Fruit fly (Drosophila melanogaster) whole organism, embryonic: ENCODE data around the gene Patsas.

Source experiments
- Abd-B ChIP-seq: fragments of 200-800 bp; sonication (Bioruptor generic); optimal IDR thresholded peaks from 2 replicates; lab custom pipeline; 2018; ENCODE audit warnings: missing biosample characterization, mild to moderate bottlenecking, missing genetic modification characterization, moderate library complexity
- B-H2 ChIP-seq: fragments of 200-800 bp; sonication (Bioruptor generic); optimal IDR thresholded peaks from 2 replicates; lab custom pipeline; 2018; ENCODE audit warnings: missing biosample characterization, mild to moderate bottlenecking, missing genetic modification characterization
- CG13287 ChIP-seq: fragments of 200-800 bp; sonication (Bioruptor generic); IDR thresholded peaks from 2 replicates; pipeline ENCODE4 v1.3.6; 2022; ENCODE audit warnings: missing biosample characterization, missing genetic modification characterization; ENCODE audit not compliant: partially characterized antibody
- CG13424 ChIP-seq: fragments of 200-800 bp; sonication (Bioruptor generic); optimal IDR thresholded peaks from 2 replicates; lab custom pipeline; 2019; ENCODE audit warnings: missing biosample characterization, mild to moderate bottlenecking, missing genetic modification characterization, moderate library complexity
- CG14014 ChIP-seq: fragments of 200-800 bp; sonication (Bioruptor generic); IDR thresholded peaks from 2 replicates; pipeline ENCODE4 v1.3.6; 2022; ENCODE audit warnings: missing biosample characterization, missing genetic modification characterization
- CG14965 ChIP-seq: fragments of 200-800 bp; sonication (Bioruptor generic); optimal IDR thresholded peaks from 2 replicates; lab custom pipeline; 2016; ENCODE audit warnings: missing biosample characterization, missing genetic modification characterization, borderline replicate concordance
- CG15073 ChIP-seq: fragments of 200-800 bp; sonication (Bioruptor generic); optimal IDR thresholded peaks from 2 replicates; lab custom pipeline; 2016; ENCODE audit warnings: missing biosample characterization, missing genetic modification characterization
- CG1603 ChIP-seq: fragments of 200-800 bp; sonication (Bioruptor generic); optimal IDR thresholded peaks from 2 replicates; lab custom pipeline; 2019; ENCODE audit warnings: missing biosample characterization, mild to moderate bottlenecking, missing genetic modification characterization, moderate library complexity
- CG17385 ChIP-seq: fragments of 200-800 bp; sonication (Bioruptor generic); optimal IDR thresholded peaks from 3 replicates; lab custom pipeline; 2018; ENCODE audit warnings: missing biosample characterization, mild to moderate bottlenecking, missing genetic modification characterization
- CG32532 ChIP-seq: fragments of 200-800 bp; sonication (Bioruptor generic); IDR thresholded peaks from 2 replicates; pipeline ENCODE4 v1.3.6; 2022; ENCODE audit warnings: missing biosample characterization, missing genetic modification characterization
- CG4360 ChIP-seq: fragments of 200-800 bp; sonication (Bioruptor generic); IDR thresholded peaks from 2 replicates; pipeline ENCODE4 v1.3.6; 2022; ENCODE audit warnings: missing biosample characterization, missing genetic modification characterization
- CG4617 ChIP-seq: fragments of 200-800 bp; sonication (Bioruptor generic); optimal IDR thresholded peaks from 3 replicates; lab custom pipeline; 2016; ENCODE audit warnings: missing biosample characterization, missing genetic modification characterization, borderline replicate concordance
- CG6272 ChIP-seq: fragments of 200-800 bp; sonication (Bioruptor generic); IDR thresholded peaks from 2 replicates; pipeline ENCODE4 v1.3.6; 2022; ENCODE audit warnings: missing biosample characterization, missing genetic modification characterization
- CG7271 ChIP-seq: fragments of 200-800 bp; sonication (Bioruptor generic); optimal IDR thresholded peaks from 2 replicates; lab custom pipeline; 2018; ENCODE audit warnings: missing biosample characterization, mild to moderate bottlenecking, missing genetic modification characterization, moderate library complexity
- CG7928 ChIP-seq: fragments of 200-800 bp; sonication (Bioruptor generic); optimal IDR thresholded peaks from 2 replicates; lab custom pipeline; 2017; ENCODE audit warnings: missing biosample characterization, mild to moderate bottlenecking, missing genetic modification characterization
- CG8089 ChIP-seq: fragments of 200-800 bp; sonication (Bioruptor generic); optimal IDR thresholded peaks from 3 replicates; lab custom pipeline; 2016; ENCODE audit warnings: missing biosample characterization, missing genetic modification characterization
- Chrac-16 ChIP-seq: fragments of 200-800 bp; sonication (Bioruptor generic); optimal IDR thresholded peaks from 3 replicates; lab custom pipeline; 2016; ENCODE audit warnings: missing biosample characterization, missing genetic modification characterization
- Drgx ChIP-seq: fragments of 200-800 bp; sonication (Bioruptor generic); IDR thresholded peaks from 2 replicates; pipeline ENCODE4 v1.3.6; 2022; ENCODE audit warnings: missing biosample characterization, missing genetic modification characterization
- Fer3 ChIP-seq: fragments of 200-800 bp; sonication (Bioruptor generic); optimal IDR thresholded peaks from 2 replicates; lab custom pipeline; 2018; ENCODE audit warnings: missing biosample characterization, mild to moderate bottlenecking, missing genetic modification characterization, moderate library complexity
- H2.0 ChIP-seq: fragments of 200-800 bp; sonication (Bioruptor generic); IDR thresholded peaks from 2 replicates; pipeline ENCODE4 v1.3.6; 2022; ENCODE audit warnings: missing biosample characterization, missing genetic modification characterization
- HLH54F ChIP-seq: fragments of 200-800 bp; sonication (Bioruptor generic); optimal IDR thresholded peaks from 3 replicates; lab custom pipeline; 2016; ENCODE audit warnings: missing biosample characterization, missing genetic modification characterization
- HLHmδ ChIP-seq: fragments of 200-800 bp; sonication (Bioruptor generic); optimal IDR thresholded peaks from 2 replicates; lab custom pipeline; 2018; ENCODE audit warnings: missing biosample characterization, mild to moderate bottlenecking, missing genetic modification characterization, moderate library complexity
- Hand ChIP-seq: fragments of 200-800 bp; sonication (Bioruptor generic); optimal IDR thresholded peaks from 2 replicates; lab custom pipeline; 2017; ENCODE audit warnings: mild to moderate bottlenecking, missing biosample characterization, missing genetic modification reagents, missing genetic modification characterization
- Max ChIP-seq: fragments of 200-800 bp; sonication (Bioruptor generic); optimal IDR thresholded peaks from 2 replicates; lab custom pipeline; 2016; ENCODE audit warnings: missing biosample characterization, mild to moderate bottlenecking, missing genetic modification characterization
- Med ChIP-seq: fragments of 200-800 bp; sonication (Bioruptor generic); peaks from one replicate; lab custom pipeline; 2016; ENCODE audit warnings: missing biosample characterization, missing genetic modification characterization, mild to moderate bottlenecking, inconsistent platforms, moderate library complexity
- Mrtf ChIP-seq: fragments of 200-800 bp; sonication (Bioruptor generic); IDR thresholded peaks from 3 replicates; pipeline ENCODE4 v1.3.6; 2022; ENCODE audit warnings: missing biosample characterization, missing genetic modification characterization
- NC2β ChIP-seq: fragments of 200-800 bp; sonication (Bioruptor generic); optimal IDR thresholded peaks from 2 replicates; lab custom pipeline; 2016; ENCODE audit warnings: missing biosample characterization, missing genetic modification characterization
- Rx ChIP-seq: fragments of 200-800 bp; sonication (Bioruptor generic); IDR thresholded peaks from 2 replicates; pipeline ENCODE4 v1.3.6; 2022; ENCODE audit warnings: missing biosample characterization, missing genetic modification characterization
- Scr ChIP-seq: fragments of 200-800 bp; sonication (Bioruptor generic); IDR thresholded peaks from 2 replicates; pipeline ENCODE4 v1.3.6; 2022; ENCODE audit warnings: missing biosample characterization, missing genetic modification characterization; ENCODE audit not compliant: partially characterized antibody
- Ssrp ChIP-seq: fragments of 200-800 bp; sonication (Bioruptor generic); optimal IDR thresholded peaks from 2 replicates; lab custom pipeline; 2018; ENCODE audit warnings: missing biosample characterization, mild to moderate bottlenecking, missing genetic modification characterization, moderate library complexity
- Stat92E ChIP-seq, 3 experiments: fragments of >200 bp in 2 of 3; fragments of 200-800 bp in 1 of 3; sonication (Bioruptor generic) in 1 of 3; optimal IDR thresholded peaks; 2 replicates each; lab custom pipeline; 2017 to 2019; ENCODE audit warnings: missing biosample characterization in 3 of 3, missing genetic modification characterization in 3 of 3, mild to moderate bottlenecking in 1 of 3, moderate library complexity in 1 of 3
- bowl ChIP-seq: fragments of 200-800 bp; sonication (Bioruptor generic); IDR thresholded peaks from 2 replicates; pipeline ENCODE4 v1.3.6; 2022; ENCODE audit warnings: missing biosample characterization, missing genetic modification characterization
- cad ChIP-seq: fragments of >200 bp; optimal IDR thresholded peaks from 2 replicates; lab custom pipeline; 2017; ENCODE audit warnings: missing biosample characterization, missing genetic modification characterization
- ems ChIP-seq: fragments of 200-800 bp; sonication (Bioruptor generic); optimal IDR thresholded peaks from 3 replicates; lab custom pipeline; 2016; ENCODE audit warnings: missing biosample characterization, missing genetic modification characterization
- eve ChIP-seq, 2 experiments: fragments of >200 bp; optimal IDR thresholded peaks; 2 replicates each; lab custom pipeline; 2017; ENCODE audit warnings: missing biosample characterization in 2 of 2, missing genetic modification characterization in 2 of 2
- gce ChIP-seq: fragments of 200-800 bp; sonication (Bioruptor generic); IDR thresholded peaks from 3 replicates; pipeline ENCODE4 v1.3.6; 2022; ENCODE audit warnings: missing biosample characterization, missing genetic modification characterization
- grn ChIP-seq: fragments of 200-800 bp; sonication (Bioruptor generic); optimal IDR thresholded peaks from 3 replicates; lab custom pipeline; 2017; ENCODE audit warnings: missing biosample characterization, missing genetic modification characterization
- her ChIP-seq: fragments of 200-800 bp; sonication (Bioruptor generic); optimal IDR thresholded peaks from 2 replicates; lab custom pipeline; 2016; ENCODE audit warnings: missing biosample characterization, missing genetic modification characterization
- jumu ChIP-seq: fragments of 200-800 bp; sonication (Bioruptor generic); optimal IDR thresholded peaks from 3 replicates; lab custom pipeline; 2016; ENCODE audit warnings: missing biosample characterization, missing genetic modification characterization
- lab ChIP-seq: fragments of 200-800 bp; sonication (Bioruptor generic); optimal IDR thresholded peaks from 3 replicates; lab custom pipeline; 2017; ENCODE audit warnings: missing biosample characterization, missing genetic modification characterization, mild to moderate bottlenecking, moderate library complexity, missing genetic modification reagents
- onecut ChIP-seq: fragments of 200-800 bp; sonication (Bioruptor generic); IDR thresholded peaks from 2 replicates; pipeline ENCODE4 v1.3.6; 2022; ENCODE audit warnings: missing biosample characterization, missing genetic modification characterization
- p53 ChIP-seq: fragments of 200-800 bp; sonication (Bioruptor generic); optimal IDR thresholded peaks from 2 replicates; lab custom pipeline; 2016; ENCODE audit warnings: missing biosample characterization, missing genetic modification characterization
- pho ChIP-seq: fragments of 200-800 bp; sonication (Bioruptor generic); optimal IDR thresholded peaks from 2 replicates; lab custom pipeline; 2016; ENCODE audit warnings: missing biosample characterization, missing genetic modification characterization
- pum ChIP-seq: fragments of 200-800 bp; sonication (Bioruptor generic); optimal IDR thresholded peaks from 2 replicates; lab custom pipeline; 2016; ENCODE audit warnings: missing biosample characterization, missing genetic modification characterization
- slbo ChIP-seq: fragments of 200-800 bp; sonication (Bioruptor generic); IDR thresholded peaks from 2 replicates; pipeline ENCODE4 v1.3.6; 2022; ENCODE audit warnings: missing biosample characterization, missing genetic modification characterization
- ssp ChIP-seq: fragments of 200-800 bp; sonication (Bioruptor generic); IDR thresholded peaks from 2 replicates; pipeline ENCODE4 v1.3.6; 2022; ENCODE audit warnings: missing biosample characterization, missing genetic modification characterization
- tna ChIP-seq: fragments of 200-800 bp; sonication (Bioruptor generic); IDR thresholded peaks from 2 replicates; pipeline ENCODE4 v1.3.6; 2022; ENCODE audit warnings: missing biosample characterization, missing genetic modification characterization; ENCODE audit not compliant: partially characterized antibody
- wor ChIP-seq: fragments of 200-800 bp; sonication (Bioruptor generic); IDR thresholded peaks from 2 replicates; pipeline ENCODE4 v1.3.6; 2022; ENCODE audit warnings: missing biosample characterization, missing genetic modification characterization
- zen2 ChIP-seq: fragments of 200-800 bp; sonication (Bioruptor generic); IDR thresholded peaks from 3 replicates; pipeline ENCODE4 v1.3.6; 2022; ENCODE audit warnings: missing biosample characterization, missing genetic modification characterization; ENCODE audit not compliant: partially characterized antibody

Gene Patsas

DNA sequence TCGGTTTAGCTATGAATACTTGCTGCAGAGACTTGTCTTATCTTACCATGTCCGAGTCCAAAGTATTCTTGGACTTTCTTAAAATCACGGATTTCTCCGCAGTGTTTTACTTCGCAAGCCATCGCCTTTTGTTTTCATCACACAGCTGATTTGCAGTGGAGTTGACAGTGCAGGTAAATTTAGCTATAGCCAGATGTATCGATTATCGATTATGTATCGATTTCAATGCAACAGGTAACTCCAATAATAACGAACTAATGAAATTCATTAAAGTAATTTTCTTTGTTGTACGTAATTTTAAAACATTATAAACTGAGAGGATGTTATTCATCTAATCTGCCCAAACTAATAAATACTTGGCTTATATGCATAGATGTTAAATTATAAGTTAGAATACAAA, 40.0 kb downstream of the Patsas start, which contains the start of gene Rab3-GAP (continued):
- TF ChIP-seq onecut (GFP tag; lab: Robert Waterston, UW) = peak; percentile 29; the same call in 1 of the 2 replicates
- TF ChIP-seq CG13424 (tag; lab: Kevin White, UChicago) = peak; percentile 30
- peak; percentile 48 for TF ChIP-seq Scr (GFP tag; lab: Robert Waterston, UW)
- peak; percentile 34 for TF ChIP-seq Fer3 (tag; lab: Kevin White, UChicago)
- no peak for TF ChIP-seq CG4360
- peak; percentile 6 for TF ChIP-seq CG4617 (GFP tag; lab: Kevin White, UChicago)
- TF ChIP-seq, all 482 proteins: peak for 116

DNA sequence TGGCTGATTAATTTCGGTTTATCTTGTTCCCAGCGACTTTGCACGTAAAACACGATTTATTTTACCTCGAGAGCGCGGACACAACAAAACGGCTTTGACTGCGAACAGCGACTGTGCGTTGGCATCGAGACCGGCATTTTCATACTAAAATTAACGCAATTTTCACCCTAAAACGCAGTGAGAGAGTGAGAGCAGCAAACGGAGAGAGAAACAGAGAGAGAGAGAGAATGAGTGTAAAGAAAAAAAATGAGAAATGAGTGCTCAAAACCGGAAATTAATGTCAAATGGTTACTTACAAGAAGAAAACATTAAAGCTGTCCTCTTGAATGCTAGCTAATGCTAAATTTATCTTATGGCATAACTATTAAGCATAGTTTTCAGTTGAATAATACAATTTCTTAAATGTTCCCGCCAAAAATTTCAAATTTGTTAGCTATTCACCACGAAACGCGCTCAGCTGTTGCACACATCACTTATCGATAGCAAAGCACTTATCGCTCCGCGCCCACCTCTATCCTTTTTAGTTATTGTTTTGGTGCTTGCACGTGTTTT, 47.2 kb downstream of the Patsas start, which contains the start of the genes JhI-21, RpL7-like and CG34164:
Gene JhI-21, minus strand, starts transcription at position 206 of the 552 bp plus-strand sequence.
Gene RpL7-like, plus strand, starts transcription at position 490 of the 552 bp plus-strand sequence.
Gene CG34164, plus strand, starts transcription at position 512 of the 552 bp plus-strand sequence.
- no peak for TF ChIP-seq CG8089 (GFP tag; lab: Kevin White, UChicago)
- no peak for TF ChIP-seq CG1603 (tag; lab: Kevin White, UChicago)
- TF ChIP-seq HLHmδ (GFP tag; lab: Kevin White, UChicago) = peak; percentile 12
- TF ChIP-seq Hand = no peak
- no peak for TF ChIP-seq eve (GFP tag; optimal IDR thresholded peaks at IDR 0.05; lab: Kevin White, UChicago)
- TF ChIP-seq cad (GFP tag; lab: Kevin White, UChicago) = no peak
- no peak for TF ChIP-seq CG7928 (GFP tag; lab: Kevin White, UChicago)
- TF ChIP-seq CG14965 (GFP tag; lab: Kevin White, UChicago) = no peak
- no peak for TF ChIP-seq ssp (GFP tag; lab: Robert Waterston, UW)
- no peak for TF ChIP-seq H2.0 (GFP tag; lab: Robert Waterston, UW)
- TF ChIP-seq pho (GFP tag; lab: Kevin White, UChicago) = no peak
- no peak for TF ChIP-seq grn (GFP tag; lab: Kevin White, UChicago)
- no peak for TF ChIP-seq Abd-B (GFP tag; lab: Kevin White, UChicago)
- 0 out of 2 replicates have a peak, but pooled peaks have one; percentile 18 for TF ChIP-seq Drgx (GFP tag; lab: Robert Waterston, UW)
- no peak for TF ChIP-seq HLH54F (GFP tag; lab: Kevin White, UChicago)
- TF ChIP-seq pum = no peak
- no peak for TF ChIP-seq Mrtf
- no peak; the same call in 2 of the 3 replicates for TF ChIP-seq zen2 (GFP tag; lab: Robert Waterston, UW)
- 0 out of 3 replicates have a peak, but pooled peaks have one; percentile 31 for TF ChIP-seq gce (GFP tag; lab: Robert Waterston, UW)
- no peak for TF ChIP-seq jumu (GFP tag; lab: Kevin White, UChicago)
- no peak for TF ChIP-seq ems
- no peak for TF ChIP-seq p53 (GFP tag; lab: Kevin White, UChicago)
- TF ChIP-seq CG13287 (GFP tag; lab: Robert Waterston, UW) = peak; percentile 77
- no peak for TF ChIP-seq NC2β
- peak; percentile 65; the same call in 1 of the 2 replicates for TF ChIP-seq CG32532
- no peak for TF ChIP-seq lab
- peak in 1 of 3 experiments; percentile 64 for TF ChIP-seq Stat92E (GFP tag; optimal IDR thresholded peaks at IDR 0.05; lab: Kevin White, UChicago)
- peak; percentile 12 for TF ChIP-seq CG15073 (GFP tag; lab: Kevin White, UChicago)
- no peak for TF ChIP-seq bowl (GFP tag; lab: Robert Waterston, UW)
- no peak for TF ChIP-seq her (GFP tag; lab: Kevin White, UChicago)
- no peak for TF ChIP-seq CG7271 (tag; lab: Kevin White, UChicago)
- peak; percentile 17; the same call in 1 of the 2 replicates for TF ChIP-seq tna
- peak; percentile 71 for TF ChIP-seq Med (GFP tag; lab: Kevin White, UChicago)
- no peak for TF ChIP-seq CG14014 (GFP tag; lab: Robert Waterston, UW)
- no peak for TF ChIP-seq Ssrp (tag; lab: Kevin White, UChicago)
- TF ChIP-seq CG6272 (GFP tag; lab: Robert Waterston, UW) = no peak
- no peak for TF ChIP-seq Chrac-16
- no peak for TF ChIP-seq slbo (GFP tag; lab: Robert Waterston, UW)
- no peak for TF ChIP-seq wor (GFP tag; lab: Robert Waterston, UW)
- TF ChIP-seq B-H2 (GFP tag; lab: Kevin White, UChicago) = no peak
- TF ChIP-seq Rx (GFP tag; lab: Robert Waterston, UW) = no peak
- TF ChIP-seq CG17385 (GFP tag; lab: Kevin White, UChicago) = peak; percentile 50
- TF ChIP-seq Max = peak; percentile 82
